Worm (Caenorhabditis elegans): Measurements from ENCODE around the gene nas-22.
"Not testable (repeated sequence)": the region's sequence is repeated elsewhere in the genome, so short reads cannot be mapped to it uniquely, and the experiment has no call there.

Gene nas-22

ce11 chrV:11472209-11472608 lies 2.3 kb upstream of the nas-22 start, which contains the start of the genes nas-20 and nas-21:
Gene nas-20, minus strand, starts transcription at chrV:11472309.
Gene nas-21, plus strand, starts transcription at chrV:11472564.
- TF ChIP-seq F13C5.2 (tag; optimal IDR thresholded peaks at IDR 0.05): no peak
- no peak for TF ChIP-seq flt-1 (GFP tag; IDR thresholded peaks at IDR 0.05)
- TF ChIP-seq ceh-13 (GFP tag; optimal IDR thresholded peaks at IDR 0.05): no peak
- TF ChIP-seq hmbx-1 (tag; optimal IDR thresholded peaks at IDR 0.05): no peak
- no peak for TF ChIP-seq ama-1 (optimal IDR thresholded peaks at IDR 0.05)

- not testable (repeated sequence) for TF ChIP-seq aly-1 (tag; optimal IDR thresholded peaks at IDR 0.05); tra-4 (tag; optimal IDR thresholded peaks at IDR 0.05); hmg-4 (GFP tag; optimal IDR thresholded peaks at IDR 0.05)
These were observed 1.1 kb downstream of the nas-22 start, which contains the start of gene T11F9.7 for ce11 chrV:11475638-11476037. Gene T11F9.7, plus strand, starts transcription at chrV:11475938.

- TF ChIP-seq hmbx-1 (tag; optimal IDR thresholded peaks at IDR 0.05) (no peak), F13C5.2 (tag; optimal IDR thresholded peaks at IDR 0.05) (no peak), aly-1 (tag; optimal IDR thresholded peaks at IDR 0.05) (no peak), ceh-36 (tag; optimal IDR thresholded peaks at IDR 0.05) (no peak), ceh-13 (GFP tag; optimal IDR thresholded peaks at IDR 0.05) (no peak), hnd-1 (tag; optimal IDR thresholded peaks at IDR 0.05) (no peak), pes-1 (GFP tag; IDR thresholded peaks at IDR 0.05) (no peak), tbx-11 (GFP tag; IDR thresholded peaks at IDR 0.05) (no peak), ama-1 (optimal IDR thresholded peaks at IDR 0.05) (no peak), tra-4 (tag; optimal IDR thresholded peaks at IDR 0.05) (no peak), flt-1 (GFP tag; IDR thresholded peaks at IDR 0.05) (no peak), scrt-1 (GFP tag; IDR thresholded peaks at IDR 0.05) (no peak), B0310.2 (tag; optimal IDR thresholded peaks at IDR 0.05) (no peak), ets-7 (tag; optimal IDR thresholded peaks at IDR 0.05) (no peak), tbx-37 (GFP tag; conservative IDR thresholded peaks at IDR 0.05) (no peak), hmg-4 (GFP tag; optimal IDR thresholded peaks at IDR 0.05) (no peak), sea-1 (GFP tag; conservative IDR thresholded peaks at IDR 0.05) (no peak)
These were observed 4.9 kb downstream of the nas-22 start, which contains the start of gene T11F9.22 for ce11 chrV:11479406-11479805. Gene T11F9.22, plus strand, starts transcription at chrV:11479706.

- not testable (repeated sequence) for TF ChIP-seq ets-7 (tag; optimal IDR thresholded peaks at IDR 0.05); sea-1 (GFP tag; conservative IDR thresholded peaks at IDR 0.05); aly-1 (tag; optimal IDR thresholded peaks at IDR 0.05)
These were observed 6.2 kb downstream of the nas-22 start, which contains the start of gene T11F9.14 for ce11 chrV:11480734-11481133. Gene T11F9.14, minus strand, starts transcription at chrV:11480834.

- not testable (repeated sequence) for TF ChIP-seq hmbx-1 (tag; optimal IDR thresholded peaks at IDR 0.05); ceh-13 (GFP tag; optimal IDR thresholded peaks at IDR 0.05); scrt-1 (GFP tag; IDR thresholded peaks at IDR 0.05)
These were observed 9.1 kb downstream of the nas-22 start, which contains the start of gene col-157 for ce11 chrV:11483580-11484092. Gene col-157, plus strand, starts transcription at chrV:11484042.

- TF ChIP-seq tra-4 (tag; optimal IDR thresholded peaks at IDR 0.05): no peak
- TF ChIP-seq tbx-11 (GFP tag; IDR thresholded peaks at IDR 0.05): 0 out of 2 replicates have a peak, but pooled peaks have one; percentile 9
These were observed 9.9 kb downstream of the nas-22 start for ce11 chrV:11484404-11484803.

ce11 chrV:11485558-11485957 lies 11.1 kb downstream of the nas-22 start, which contains the start of gene srh-1:
Gene srh-1, plus strand, starts transcription at chrV:11485858.
- TF ChIP-seq hmbx-1 (tag; optimal IDR thresholded peaks at IDR 0.05) (no peak), aly-1 (tag; optimal IDR thresholded peaks at IDR 0.05) (no peak), ama-1 (optimal IDR thresholded peaks at IDR 0.05) (no peak), ceh-13 (GFP tag; optimal IDR thresholded peaks at IDR 0.05) (no peak), hmg-4 (GFP tag; optimal IDR thresholded peaks at IDR 0.05) (no peak), ceh-36 (tag; optimal IDR thresholded peaks at IDR 0.05) (no peak), F13C5.2 (tag; optimal IDR thresholded peaks at IDR 0.05) (no peak), sea-1 (GFP tag; conservative IDR thresholded peaks at IDR 0.05) (no peak), hnd-1 (tag; optimal IDR thresholded peaks at IDR 0.05) (no peak), scrt-1 (GFP tag; IDR thresholded peaks at IDR 0.05) (no peak), tra-4 (tag; optimal IDR thresholded peaks at IDR 0.05) (no peak), B0310.2 (tag; optimal IDR thresholded peaks at IDR 0.05) (no peak), flt-1 (GFP tag; IDR thresholded peaks at IDR 0.05) (no peak), pes-1 (GFP tag; IDR thresholded peaks at IDR 0.05) (no peak), tbx-11 (GFP tag; IDR thresholded peaks at IDR 0.05) (no peak), tbx-37 (GFP tag; conservative IDR thresholded peaks at IDR 0.05) (no peak)

ce11 chrV:11486680-11487079 lies 12.2 kb downstream of the nas-22 start, which contains the start of gene T11F9.10:
Gene T11F9.10, plus strand, starts transcription at chrV:11486980.
- no peak for TF ChIP-seq F13C5.2 (tag; optimal IDR thresholded peaks at IDR 0.05)
- no peak for TF ChIP-seq ama-1 (optimal IDR thresholded peaks at IDR 0.05)
- no peak for TF ChIP-seq B0310.2 (tag; optimal IDR thresholded peaks at IDR 0.05)
- no peak for TF ChIP-seq hmbx-1 (tag; optimal IDR thresholded peaks at IDR 0.05)
- TF ChIP-seq aly-1 (tag; optimal IDR thresholded peaks at IDR 0.05): no peak
- TF ChIP-seq tbx-37 (GFP tag; conservative IDR thresholded peaks at IDR 0.05): no peak
- TF ChIP-seq tra-4 (tag; optimal IDR thresholded peaks at IDR 0.05): no peak

- TF ChIP-seq tra-4 (tag; optimal IDR thresholded peaks at IDR 0.05): no peak
- no peak for TF ChIP-seq tbx-11 (GFP tag; IDR thresholded peaks at IDR 0.05)
- TF ChIP-seq hmbx-1 (tag; optimal IDR thresholded peaks at IDR 0.05): no peak
- TF ChIP-seq hmg-4 (GFP tag; optimal IDR thresholded peaks at IDR 0.05): no peak
- no peak for TF ChIP-seq scrt-1 (GFP tag; IDR thresholded peaks at IDR 0.05)
- no peak for TF ChIP-seq ceh-13 (GFP tag; optimal IDR thresholded peaks at IDR 0.05)
- TF ChIP-seq ets-7 (tag; optimal IDR thresholded peaks at IDR 0.05): no peak
- TF ChIP-seq F13C5.2 (tag; optimal IDR thresholded peaks at IDR 0.05): no peak
- TF ChIP-seq flt-1 (GFP tag; IDR thresholded peaks at IDR 0.05): no peak
- TF ChIP-seq tbx-37 (GFP tag; conservative IDR thresholded peaks at IDR 0.05): no peak
- no peak for TF ChIP-seq sea-1 (GFP tag; conservative IDR thresholded peaks at IDR 0.05)
These were observed 13.8 kb downstream of the nas-22 start for ce11 chrV:11488288-11488687.

Data from whole organism, early embryonic.